Worm (Caenorhabditis elegans) whole organism, L1 larva: ENCODE data around the gene F54D5.4.

Source experiments
- C04F5.9 ChIP-seq: sonication (generic microtip); optimal IDR thresholded peaks from 2 replicates; lab custom pipeline; 2016; ENCODE audit warnings: missing genetic modification characterization, missing compliant biosample characterization
- C16A3.4 ChIP-seq: fragments of 150-350 bp; optimal IDR thresholded peaks from 2 replicates; lab custom pipeline; 2014; ENCODE audit warnings: missing biosample characterization, missing genetic modification characterization
- C34B4.2 ChIP-seq: sonication (generic microtip); optimal IDR thresholded peaks from 2 replicates; lab custom pipeline; 2017; ENCODE audit warnings: mild to moderate bottlenecking, missing genetic modification characterization, missing compliant biosample characterization
- ama-1 ChIP-seq: fragments of 150-350 bp; optimal IDR thresholded peaks from 2 replicates; lab custom pipeline; 2014
- ceh-8 ChIP-seq: fragments of 200-800 bp; sonication (Bioruptor generic); optimal IDR thresholded peaks from 2 replicates; lab custom pipeline; 2018; ENCODE audit warnings: mild to moderate bottlenecking, missing genetic modification characterization, moderate library complexity, missing compliant biosample characterization
- ceh-88 ChIP-seq: fragments of 200-800 bp; sonication (Bioruptor generic); IDR thresholded peaks from 2 replicates; pipeline ENCODE4 v1.3.6; 2022; ENCODE audit warnings: missing genetic modification characterization, missing compliant biosample characterization
- ces-1 ChIP-seq: fragments of 150-350 bp; optimal IDR thresholded peaks from 2 replicates; lab custom pipeline; 2014; ENCODE audit warnings: missing biosample characterization, missing genetic modification reagents, missing genetic modification characterization
- dpl-1 ChIP-seq, 3 experiments: fragments of 150-350 bp in 2 of 3; sonication (generic microtip) in 1 of 3; optimal IDR thresholded peaks; 2 replicates each; lab custom pipeline; 2014 to 2017; ENCODE audit warnings: missing biosample characterization in 3 of 3, missing genetic modification characterization in 3 of 3, missing genetic modification reagents in 3 of 3
- efl-1 ChIP-seq, 4 experiments: fragments of 150-350 bp; optimal IDR thresholded peaks in 3 of 4; peaks in 1 of 4; 1 replicate in 1 of 4; 2 replicates in 3 of 4; lab custom pipeline; 2014; ENCODE audit warnings: missing biosample characterization in 2 of 4, missing genetic modification characterization in 2 of 4, missing genetic modification reagents in 2 of 4
- fkh-4 ChIP-seq: sonication (generic microtip); optimal IDR thresholded peaks from 2 replicates; lab custom pipeline; 2016; ENCODE audit warnings: missing compliant biosample characterization, missing genetic modification characterization, borderline replicate concordance
- fkh-8 ChIP-seq: sonication (generic microtip); optimal IDR thresholded peaks from 2 replicates; lab custom pipeline; 2016; ENCODE audit warnings: mild to moderate bottlenecking, missing genetic modification characterization, missing compliant biosample characterization
- irx-1 ChIP-seq: sonication (generic microtip); optimal IDR thresholded peaks from 2 replicates; lab custom pipeline; 2016; ENCODE audit warnings: missing genetic modification characterization, missing compliant biosample characterization
- jun-1 ChIP-seq: fragments of 150-350 bp; optimal IDR thresholded peaks from 2 replicates; lab custom pipeline; 2014; ENCODE audit warnings: missing biosample characterization, missing genetic modification reagents, missing genetic modification characterization
- lin-13 ChIP-seq: fragments of 150-350 bp; optimal IDR thresholded peaks from 2 replicates; lab custom pipeline; 2014; ENCODE audit warnings: missing biosample characterization, missing genetic modification reagents, missing genetic modification characterization
- lin-14 ChIP-seq: fragments of 200-800 bp; sonication (Bioruptor generic); optimal IDR thresholded peaks from 2 replicates; lab custom pipeline; 2018; ENCODE audit warnings: mild to moderate bottlenecking, missing genetic modification characterization, moderate library complexity, missing compliant biosample characterization
- lin-35 ChIP-seq, 2 experiments: fragments of 150-350 bp; optimal IDR thresholded peaks; 2 replicates each; lab custom pipeline; 2014; ENCODE audit warnings: missing biosample characterization in 2 of 2, missing genetic modification characterization in 2 of 2, missing genetic modification reagents in 2 of 2
- lir-3 ChIP-seq: sonication (generic microtip); optimal IDR thresholded peaks from 2 replicates; lab custom pipeline; 2016; ENCODE audit warnings: mild to moderate bottlenecking, missing genetic modification characterization, moderate library complexity, missing compliant biosample characterization; ENCODE audit not compliant: poor library complexity
- lsy-2 ChIP-seq, 2 experiments: fragments of 150-350 bp; optimal IDR thresholded peaks; 2 replicates each; lab custom pipeline; 2014; ENCODE audit warnings: missing biosample characterization in 2 of 2, missing genetic modification characterization in 2 of 2
- mdl-1 ChIP-seq, 2 experiments: fragments of 150-350 bp; optimal IDR thresholded peaks; 2 replicates each; lab custom pipeline; 2014 to 2017; ENCODE audit warnings: missing biosample characterization in 2 of 2, missing genetic modification characterization in 2 of 2, inconsistent platforms in 1 of 2
- mep-1 ChIP-seq: fragments of 150-350 bp; optimal IDR thresholded peaks from 2 replicates; lab custom pipeline; 2014; ENCODE audit warnings: missing biosample characterization, missing genetic modification characterization
- nhr-11 ChIP-seq: fragments of 150-350 bp; optimal IDR thresholded peaks from 2 replicates; lab custom pipeline; 2014; ENCODE audit warnings: missing biosample characterization, missing genetic modification characterization
- nhr-28 ChIP-seq: fragments of 150-350 bp; optimal IDR thresholded peaks from 2 replicates; lab custom pipeline; 2014; ENCODE audit warnings: missing biosample characterization, missing genetic modification characterization
- nhr-71 ChIP-seq: sonication (generic microtip); optimal IDR thresholded peaks from 2 replicates; lab custom pipeline; 2016; ENCODE audit warnings: mild to moderate bottlenecking, missing genetic modification characterization, moderate library complexity, missing compliant biosample characterization
- nhr-76 ChIP-seq: sonication (generic microtip); optimal IDR thresholded peaks from 2 replicates; lab custom pipeline; 2017; ENCODE audit warnings: missing biosample characterization, missing genetic modification characterization
- nhr-77 ChIP-seq: fragments of 150-350 bp; optimal IDR thresholded peaks from 2 replicates; lab custom pipeline; 2014; ENCODE audit warnings: missing biosample characterization, missing genetic modification characterization
- pax-3 ChIP-seq: fragments of 200-800 bp; sonication (Bioruptor generic); optimal IDR thresholded peaks from 2 replicates; lab custom pipeline; 2018; ENCODE audit warnings: mild to moderate bottlenecking, missing genetic modification characterization, moderate library complexity, missing compliant biosample characterization
- rnt-1 ChIP-seq: sonication (generic microtip); optimal IDR thresholded peaks from 2 replicates; lab custom pipeline; 2016; ENCODE audit warnings: mild to moderate bottlenecking, missing genetic modification characterization, moderate library complexity, missing compliant biosample characterization
- snpc-4 ChIP-seq: fragments of 150-350 bp; optimal IDR thresholded peaks from 2 replicates; lab custom pipeline; 2014; ENCODE audit warnings: missing biosample characterization, missing genetic modification characterization
- snu-23 ChIP-seq: sonication (generic microtip); optimal IDR thresholded peaks from 2 replicates; lab custom pipeline; 2016; ENCODE audit warnings: missing genetic modification characterization, missing compliant biosample characterization
- sox-4 ChIP-seq: sonication (generic microtip); optimal IDR thresholded peaks from 2 replicates; lab custom pipeline; 2016; ENCODE audit warnings: missing genetic modification characterization, missing compliant biosample characterization
- sptf-1 ChIP-seq: fragments of 150-350 bp; optimal IDR thresholded peaks from 2 replicates; lab custom pipeline; 2014; ENCODE audit warnings: missing biosample characterization, missing genetic modification characterization
- sup-37 ChIP-seq: fragments of 200-800 bp; sonication (Bioruptor generic); optimal IDR thresholded peaks from 2 replicates; lab custom pipeline; 2018; ENCODE audit warnings: mild to moderate bottlenecking, missing genetic modification characterization, missing compliant biosample characterization
- tbx-2 ChIP-seq: sonication (generic microtip); optimal IDR thresholded peaks from 2 replicates; lab custom pipeline; 2016; ENCODE audit warnings: missing genetic modification characterization, missing compliant biosample characterization
- unc-30 ChIP-seq: sonication (generic microtip); optimal IDR thresholded peaks from 2 replicates; lab custom pipeline; 2017; ENCODE audit warnings: missing biosample characterization, missing genetic modification characterization
- unc-62 ChIP-seq: fragments of 150-350 bp; optimal IDR thresholded peaks from 2 replicates; lab custom pipeline; 2014; ENCODE audit warnings: missing biosample characterization, missing genetic modification reagents, missing genetic modification characterization
- unc-86 ChIP-seq: sonication (generic microtip); optimal IDR thresholded peaks from 2 replicates; lab custom pipeline; 2016; ENCODE audit warnings: missing genetic modification characterization, missing compliant biosample characterization
- vab-15 ChIP-seq: sonication (generic microtip); optimal IDR thresholded peaks from 2 replicates; lab custom pipeline; 2017; ENCODE audit warnings: missing genotype, mild to moderate bottlenecking, missing genetic modification characterization, missing compliant biosample characterization
- xbp-1 ChIP-seq: sonication (generic microtip); optimal IDR thresholded peaks from 2 replicates; lab custom pipeline; 2016; ENCODE audit warnings: missing genetic modification characterization, missing compliant biosample characterization
- zag-1 ChIP-seq: fragments of 150-350 bp; optimal IDR thresholded peaks from 2 replicates; lab custom pipeline; 2014; ENCODE audit warnings: missing biosample characterization, missing genetic modification characterization
- zip-4 ChIP-seq: fragments of 200-800 bp; sonication (Bioruptor generic); optimal IDR thresholded peaks from 2 replicates; lab custom pipeline; 2018; ENCODE audit warnings: mild to moderate bottlenecking, missing genetic modification characterization, moderate library complexity, missing compliant biosample characterization
- ztf-11 ChIP-seq, 2 experiments: sonication (generic microtip); optimal IDR thresholded peaks; 2 replicates each; lab custom pipeline; 2016 to 2017; ENCODE audit warnings: missing genetic modification characterization in 2 of 2, missing biosample characterization in 1 of 2, missing compliant biosample characterization in 1 of 2

Gene F54D5.4

DNA sequence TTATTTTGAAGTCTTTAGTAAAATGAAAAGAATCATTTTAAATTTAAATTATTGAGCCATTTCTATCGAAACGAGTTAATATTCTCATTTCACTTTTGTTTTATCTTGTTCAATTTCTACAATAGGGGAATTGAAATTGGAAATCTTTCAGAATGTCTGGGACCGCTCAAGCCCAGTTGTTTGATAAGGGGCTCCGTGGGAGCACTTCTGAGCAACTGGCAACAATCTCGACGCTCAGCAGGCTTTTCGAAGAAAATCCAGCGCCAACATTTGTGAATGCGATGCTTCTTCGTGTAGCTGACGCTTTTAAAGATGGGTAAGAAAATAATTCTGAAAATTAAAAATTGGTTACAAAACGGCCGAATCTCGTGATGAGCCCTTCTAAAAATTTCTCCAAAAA, 13.1 kb downstream of the F54D5.4 start, which contains the start of gene ints-7:
Gene ints-7, plus strand, starts transcription at position 152 of the 400 bp plus-strand sequence.
- TF ChIP-seq fkh-8 (tag; lab: Kevin White, UChicago) (no peak), xbp-1 (no peak), sox-4 (tag; lab: Kevin White, UChicago) (no peak), unc-30 (tag; lab: Kevin White, UChicago) (no peak), zip-4 (no peak), nhr-77 (no peak), nhr-11 (tag; lab: Kevin White, UChicago) (no peak), C04F5.9 (tag; lab: Kevin White, UChicago) (no peak), rnt-1 (tag; lab: Kevin White, UChicago) (no peak), ceh-8 (GFP tag; lab: Kevin White, UChicago) (no peak), nhr-76 (tag; lab: Kevin White, UChicago) (no peak), mep-1 (no peak), fkh-4 (tag; lab: Kevin White, UChicago) (no peak), irx-1 (tag; lab: Kevin White, UChicago) (no peak)
- TF ChIP-seq, all 84 proteins: peak for 0

DNA sequence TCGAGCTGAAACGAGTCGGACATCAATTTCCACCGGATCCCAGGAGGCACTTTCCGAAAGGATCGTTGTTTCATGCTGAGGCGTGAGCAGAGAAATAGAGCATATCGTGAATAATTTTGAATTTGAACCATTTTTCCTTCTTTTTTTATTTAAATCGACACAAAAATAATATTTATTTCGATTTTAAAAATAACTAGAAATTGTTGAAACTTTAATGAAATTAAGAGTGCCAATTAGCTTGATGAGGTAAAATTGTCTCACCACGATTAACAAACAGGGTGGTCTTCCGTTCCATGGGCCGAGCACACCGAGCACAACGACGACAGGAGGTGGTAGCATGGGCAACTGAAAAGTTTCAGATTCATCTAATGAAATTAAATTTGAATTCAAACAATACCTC, 18.7 kb downstream of the F54D5.4 start:
- TF ChIP-seq C16A3.4 (tag; lab: Kevin White, UChicago) (no peak), zag-1 (tag; lab: Kevin White, UChicago) (no peak), sptf-1 (tag; lab: Kevin White, UChicago) (no peak), efl-1 (optimal IDR thresholded peaks at IDR 0.05; lab: Kevin White, UChicago) (no peak), efl-1 (GFP tag; optimal IDR thresholded peaks at IDR 0.05 in 1 of 2; lab: Kevin White, UChicago) (peak in 1 of 2 experiments; percentile 51), ceh-88 (GFP tag; lab: Robert Waterston, UW) (no peak), mep-1 (no peak), jun-1 (no peak)
- TF ChIP-seq, all 84 proteins: peak for 1

DNA sequence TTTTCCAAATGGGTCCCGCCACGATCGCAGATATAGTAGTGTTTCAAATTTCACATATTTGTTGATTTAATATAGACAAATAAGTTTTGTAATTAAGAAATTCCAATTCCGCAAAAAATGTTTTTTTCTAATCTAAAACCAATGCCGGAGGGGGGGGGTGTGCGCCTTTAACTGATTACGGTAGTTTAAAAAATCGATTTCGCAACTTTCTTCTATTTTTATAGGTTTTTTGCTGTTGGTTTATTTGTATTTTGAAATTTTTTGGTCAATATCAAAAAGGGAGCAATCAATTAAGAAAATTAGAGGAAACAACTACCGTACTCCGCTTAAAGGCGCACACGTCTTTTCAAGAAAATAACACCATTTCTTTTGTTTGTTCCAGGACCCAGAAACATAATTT, 21.9 kb downstream of the F54D5.4 start:
- no peak for TF ChIP-seq unc-62 (GFP tag; lab: Kevin White, UChicago)
- no peak for TF ChIP-seq sup-37 (GFP tag; lab: Kevin White, UChicago)
- TF ChIP-seq lin-13 (GFP tag; lab: Kevin White, UChicago), result no peak
- TF ChIP-seq C34B4.2 (tag; lab: Kevin White, UChicago), result no peak
- no peak for TF ChIP-seq ama-1
- no peak for TF ChIP-seq nhr-11 (tag; lab: Kevin White, UChicago)
- no peak for TF ChIP-seq lin-14 (GFP tag; lab: Kevin White, UChicago)
- TF ChIP-seq pax-3, result no peak
- TF ChIP-seq nhr-28, result no peak

DNA sequence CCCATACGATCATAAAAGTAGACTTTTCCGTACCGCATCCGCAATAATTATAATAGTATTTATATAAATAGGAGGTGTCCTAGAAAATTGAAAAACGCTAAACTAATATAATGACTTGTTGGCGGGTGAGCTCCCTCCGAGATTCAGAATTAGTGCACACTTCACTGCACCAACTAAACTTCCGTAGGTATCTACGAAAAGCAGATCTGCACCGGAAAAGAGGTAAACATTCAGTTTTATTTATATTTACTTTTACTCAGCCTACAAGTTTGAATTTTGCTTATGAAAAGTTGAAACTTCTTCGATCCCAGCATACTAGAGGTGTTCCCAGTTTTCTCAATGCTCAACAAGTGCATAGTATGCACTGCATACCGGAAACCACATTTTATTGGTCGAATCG, 22.4 kb downstream of the F54D5.4 start, which contains the start of gene F07A11.1:
Gene F07A11.1, minus strand, starts transcription at position 101 of the 400 bp plus-strand sequence.
- TF ChIP-seq snpc-4 (tag; lab: Kevin White, UChicago), result no peak
- TF ChIP-seq snu-23 (GFP tag; lab: Kevin White, UChicago), result no peak
- no peak for TF ChIP-seq vab-15 (tag; lab: Kevin White, UChicago)
- no peak for TF ChIP-seq lsy-2 (tag; optimal IDR thresholded peaks at IDR 0.05; lab: Kevin White, UChicago)
- TF ChIP-seq nhr-76 (tag; lab: Kevin White, UChicago), result no peak
- no peak for TF ChIP-seq unc-86 (tag; lab: Kevin White, UChicago)
- TF ChIP-seq ces-1 (GFP tag; lab: Kevin White, UChicago), result no peak
- TF ChIP-seq mep-1, result no peak
- TF ChIP-seq tbx-2 (tag; lab: Kevin White, UChicago), result no peak

DNA sequence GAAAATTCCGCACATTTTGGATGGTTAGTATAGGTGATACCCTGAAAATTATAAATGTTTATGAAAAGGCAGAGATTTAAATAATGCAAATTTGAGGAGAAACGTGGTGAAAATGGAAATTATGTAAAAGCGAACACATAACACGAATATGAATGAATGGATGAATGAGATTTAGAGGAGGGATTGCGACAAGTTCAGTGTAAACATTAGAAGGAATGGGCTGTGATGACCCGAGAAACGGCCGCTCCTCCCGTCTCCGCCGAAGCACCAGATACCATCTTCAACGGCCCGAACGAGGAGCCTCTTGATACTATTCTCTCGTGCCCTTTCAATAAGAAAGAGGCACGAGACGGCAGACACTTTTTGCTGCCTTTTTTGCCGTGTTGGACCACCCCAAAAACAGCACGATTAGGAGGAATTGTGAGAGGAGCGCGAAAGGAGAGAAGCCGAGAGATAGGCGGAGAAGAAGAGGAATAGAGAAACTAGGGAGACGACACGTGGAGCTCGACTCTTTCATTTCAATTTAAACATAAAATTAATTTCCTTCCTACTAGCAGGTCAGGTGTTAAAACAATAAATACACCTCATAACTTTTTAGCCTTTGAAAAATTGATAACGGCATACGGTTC, 25.9 kb downstream of the F54D5.4 start, which contains the start of gene gfat-1:
Gene gfat-1, minus strand, starts transcription at position 51 of the 629 bp plus-strand sequence.
- TF ChIP-seq snu-23 (GFP tag; lab: Kevin White, UChicago) (no peak), dpl-1 (GFP tag; optimal IDR thresholded peaks at IDR 0.05; lab: Kevin White, UChicago) (peak in 1 of 3 experiments; percentile 15), lin-14 (GFP tag; lab: Kevin White, UChicago) (peak; percentile 75), efl-1 (optimal IDR thresholded peaks at IDR 0.05; lab: Kevin White, UChicago) (peak in 1 of 2 experiments; percentile 21), efl-1 (GFP tag; optimal IDR thresholded peaks at IDR 0.05 in 1 of 2; lab: Kevin White, UChicago) (peak; percentile 22 to 87), ztf-11 (tag; optimal IDR thresholded peaks at IDR 0.05; lab: Kevin White, UChicago) (peak in 1 of 2 experiments; percentile 1), lin-35 (GFP tag; optimal IDR thresholded peaks at IDR 0.05; lab: Kevin White, UChicago) (peak in 1 of 2 experiments; percentile 6), lsy-2 (tag; optimal IDR thresholded peaks at IDR 0.05; lab: Kevin White, UChicago) (peak in 1 of 2 experiments; percentile 1), mdl-1 (tag; optimal IDR thresholded peaks at IDR 0.05; lab: Kevin White, UChicago) (peak; percentile 41 to 61), C16A3.4 (tag; lab: Kevin White, UChicago) (no peak), lir-3 (tag; lab: Kevin White, UChicago) (no peak), nhr-71 (tag; lab: Kevin White, UChicago) (peak; percentile 24)
